Worm (Caenorhabditis elegans) whole organism, late embryonic: ENCODE measurements around the gene enri-2.

Experiments used
- ahr-1 ChIP-seq: sonication (generic microtip); optimal IDR thresholded peaks from 2 replicates; lab custom pipeline; 2016; ENCODE audit warnings: missing genetic modification characterization, missing compliant biosample characterization
- ama-1 ChIP-seq: fragments of 150-350 bp; optimal IDR thresholded peaks from 2 replicates; lab custom pipeline; 2014
- ceh-14 ChIP-seq: sonication (generic microtip); optimal IDR thresholded peaks from 2 replicates; lab custom pipeline; 2016; ENCODE audit warnings: missing genotype, missing genetic modification characterization, missing compliant biosample characterization
- ceh-30 ChIP-seq: fragments of 150-350 bp; optimal IDR thresholded peaks from 2 replicates; lab custom pipeline; 2014; ENCODE audit warnings: missing biosample characterization, missing genetic modification characterization
- ceh-45 ChIP-seq: fragments of 200-800 bp; sonication (Bioruptor generic); IDR thresholded peaks from 2 replicates; pipeline ENCODE4 v1.3.6; 2022; ENCODE audit warnings: missing genetic modification reagents, missing genetic modification characterization, missing compliant biosample characterization
- elt-2 ChIP-seq: sonication (generic microtip); optimal IDR thresholded peaks from 2 replicates; lab custom pipeline; 2016; ENCODE audit warnings: missing genetic modification reagents, missing genetic modification characterization, missing compliant biosample characterization
- hlh-13 ChIP-seq: fragments of 200-800 bp; sonication (Bioruptor generic); optimal IDR thresholded peaks from 2 replicates; lab custom pipeline; 2018; ENCODE audit warnings: mild to moderate bottlenecking, missing genetic modification characterization, missing compliant biosample characterization
- hlh-15 ChIP-seq: sonication (generic microtip); optimal IDR thresholded peaks from 2 replicates; lab custom pipeline; 2016; ENCODE audit warnings: missing genetic modification characterization, missing compliant biosample characterization
- hlh-30 ChIP-seq: sonication (generic microtip); optimal IDR thresholded peaks from 2 replicates; lab custom pipeline; 2017; ENCODE audit warnings: antibody characterized with exemption, missing genetic modification characterization, missing compliant biosample characterization; ENCODE audit not compliant: insufficient read depth
- pqm-1 ChIP-seq: sonication (generic microtip); optimal IDR thresholded peaks from 2 replicates; lab custom pipeline; 2016; ENCODE audit warnings: missing genetic modification characterization, missing compliant biosample characterization
- unc-86 ChIP-seq: sonication (generic microtip); optimal IDR thresholded peaks from 2 replicates; lab custom pipeline; 2016; ENCODE audit warnings: missing genetic modification characterization, missing compliant biosample characterization
- zip-5 ChIP-seq: sonication (generic microtip); optimal IDR thresholded peaks from 2 replicates; lab custom pipeline; 2016; ENCODE audit warnings: missing genetic modification characterization, missing compliant biosample characterization

DNA sequence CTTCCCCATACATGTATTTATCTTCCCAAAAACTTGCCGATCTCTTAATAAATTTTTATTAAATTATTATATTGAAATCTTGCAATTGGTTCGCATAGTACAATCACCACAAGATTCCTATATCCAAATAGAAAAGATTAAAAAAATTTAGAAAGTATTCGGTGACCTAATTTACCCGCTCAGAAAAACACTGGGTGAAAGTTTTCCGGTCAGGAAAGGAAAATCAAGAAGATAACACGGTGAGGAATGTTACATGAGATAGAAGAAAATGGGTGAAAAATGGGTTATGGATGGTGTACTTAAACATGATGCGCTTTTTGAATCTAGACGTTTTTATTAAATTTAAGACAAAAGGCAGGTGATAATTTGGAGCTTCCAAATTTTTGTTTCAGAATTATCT is 35.2 kb downstream of the enri-2 start:
- no peak for TF ChIP-seq pqm-1 (tag; lab: Kevin White, UChicago)
- TF ChIP-seq elt-2 (tag; lab: Kevin White, UChicago) = no peak
- TF ChIP-seq hlh-13 (GFP tag; lab: Kevin White, UChicago) = no peak
- no peak for TF ChIP-seq hlh-30 (tag; lab: Kevin White, UChicago)
- TF ChIP-seq ceh-14 (tag; lab: Kevin White, UChicago) = no peak
- TF ChIP-seq ahr-1 (tag; lab: Kevin White, UChicago) = no peak
- TF ChIP-seq zip-5 (tag; lab: Kevin White, UChicago) = no peak
- TF ChIP-seq ceh-45 = no peak
- no peak for TF ChIP-seq hlh-15
- no peak for TF ChIP-seq unc-86 (tag; lab: Kevin White, UChicago)
- no peak for TF ChIP-seq ceh-30 (tag; lab: Kevin White, UChicago)
- no peak for TF ChIP-seq ama-1 (lab: Kevin White, UChicago)
